Fruit fly (Drosophila melanogaster) whole organism, prepupa: Measurements from ENCODE around the gene mAChR-C.

Experiments
- Blimp-1 ChIP-seq: fragments of 200-800 bp; sonication (Bioruptor generic); optimal IDR thresholded peaks from 3 replicates; lab custom pipeline; 2017; ENCODE audit warnings: missing biosample characterization, missing genetic modification characterization, mild to moderate bottlenecking, moderate library complexity, missing genetic modification reagents
- CG10631 ChIP-seq: fragments of 200-800 bp; sonication (Bioruptor generic); optimal IDR thresholded peaks from 2 replicates; lab custom pipeline; 2016; ENCODE audit warnings: missing biosample characterization, missing genetic modification characterization
- CG10669 ChIP-seq: fragments of 200-800 bp; sonication (Bioruptor generic); optimal IDR thresholded peaks from 3 replicates; lab custom pipeline; 2018; ENCODE audit warnings: missing biosample characterization, mild to moderate bottlenecking, missing genetic modification characterization, moderate library complexity
- CG11294 ChIP-seq: fragments of 200-800 bp; sonication (Bioruptor generic); IDR thresholded peaks from 2 replicates; pipeline ENCODE4 v1.3.6; 2022; ENCODE audit warnings: missing biosample characterization, missing genetic modification characterization
- CG11762 ChIP-seq: fragments of 200-800 bp; sonication (Bioruptor generic); optimal IDR thresholded peaks from 3 replicates; lab custom pipeline; 2016; ENCODE audit warnings: missing biosample characterization, missing genetic modification characterization; ENCODE audit not compliant: insufficient read depth
- CG15336 ChIP-seq: fragments of 200-800 bp; sonication (Bioruptor generic); IDR thresholded peaks from 2 replicates; pipeline ENCODE4 v1.3.6; 2022; ENCODE audit warnings: missing biosample characterization, missing genetic modification characterization
- CG16779 ChIP-seq: fragments of 200-800 bp; sonication (Bioruptor generic); optimal IDR thresholded peaks from 3 replicates; lab custom pipeline; 2017; ENCODE audit warnings: missing biosample characterization, mild to moderate bottlenecking, missing genetic modification characterization
- CG3032 ChIP-seq: fragments of 200-800 bp; optimal IDR thresholded peaks from 2 replicates; lab custom pipeline; 2019; ENCODE audit warnings: missing biosample characterization, mild to moderate bottlenecking, missing genetic modification characterization, moderate library complexity
- CG31627 ChIP-seq: fragments of 200-800 bp; sonication (Bioruptor generic); optimal IDR thresholded peaks from 3 replicates; lab custom pipeline; 2016; ENCODE audit warnings: missing biosample characterization, missing genetic modification characterization
- CG32006 ChIP-seq: fragments of 200-800 bp; sonication (Bioruptor generic); optimal IDR thresholded peaks from 3 replicates; lab custom pipeline; 2017; ENCODE audit warnings: missing biosample characterization, mild to moderate bottlenecking, missing genetic modification characterization
- CG3919 ChIP-seq: fragments of 200-800 bp; sonication (Bioruptor generic); optimal IDR thresholded peaks from 3 replicates; lab custom pipeline; 2016; ENCODE audit warnings: missing biosample characterization, missing genetic modification characterization
- CG4318 ChIP-seq: fragments of 200-800 bp; sonication (Bioruptor generic); optimal IDR thresholded peaks from 3 replicates; lab custom pipeline; 2017; ENCODE audit warnings: missing biosample characterization, mild to moderate bottlenecking, missing genetic modification characterization
- CG6163 ChIP-seq: fragments of 200-800 bp; sonication (Bioruptor generic); IDR thresholded peaks from 3 replicates; pipeline ENCODE4 v1.3.6; 2022; ENCODE audit warnings: missing biosample characterization, missing genetic modification characterization
- CG6276 ChIP-seq: fragments of 200-800 bp; sonication (Bioruptor generic); optimal IDR thresholded peaks from 2 replicates; lab custom pipeline; 2017; ENCODE audit warnings: missing biosample characterization, mild to moderate bottlenecking, missing genetic modification characterization
- CG6808 ChIP-seq: fragments of 200-800 bp; sonication (Bioruptor generic); optimal IDR thresholded peaks from 3 replicates; lab custom pipeline; 2017; ENCODE audit warnings: missing biosample characterization, missing genetic modification characterization, mild to moderate bottlenecking, moderate library complexity, missing genetic modification reagents
- CG8119 ChIP-seq: fragments of 200-800 bp; sonication (Bioruptor generic); IDR thresholded peaks from 3 replicates; pipeline ENCODE4 v1.3.6; 2022; ENCODE audit warnings: missing biosample characterization, missing genetic modification characterization
- CG8319 ChIP-seq: fragments of 200-800 bp; sonication (Bioruptor generic); optimal IDR thresholded peaks from 3 replicates; lab custom pipeline; 2016; ENCODE audit warnings: missing biosample characterization, missing genetic modification characterization
- CG9139 ChIP-seq: fragments of 200-800 bp; sonication (Bioruptor generic); optimal IDR thresholded peaks from 3 replicates; lab custom pipeline; 2017; ENCODE audit warnings: missing biosample characterization, mild to moderate bottlenecking, missing genetic modification characterization
- Eip75B ChIP-seq: fragments of 200-800 bp; sonication (Bioruptor generic); optimal IDR thresholded peaks from 3 replicates; lab custom pipeline; 2016; ENCODE audit warnings: missing biosample characterization, missing genetic modification characterization
- Eip78C ChIP-seq: fragments of 200-800 bp; sonication (Bioruptor generic); peaks from one replicate; lab custom pipeline; 2016; ENCODE audit warnings: missing biosample characterization, missing genetic modification characterization
- Eip93F ChIP-seq: fragments of 200-800 bp; sonication (Bioruptor generic); optimal IDR thresholded peaks from 2 replicates; lab custom pipeline; 2016; ENCODE audit warnings: missing biosample characterization, mild to moderate bottlenecking, missing genetic modification characterization
- Ets21C ChIP-seq: fragments of 200-800 bp; sonication (Bioruptor generic); optimal IDR thresholded peaks from 3 replicates; lab custom pipeline; 2016; ENCODE audit warnings: missing biosample characterization, missing genetic modification characterization
- Ets96B ChIP-seq: fragments of 200-800 bp; optimal IDR thresholded peaks from 2 replicates; lab custom pipeline; 2019; ENCODE audit warnings: missing biosample characterization, mild to moderate bottlenecking, missing genetic modification characterization, moderate library complexity
- Gug ChIP-seq: fragments of 200-800 bp; sonication (Bioruptor generic); IDR thresholded peaks from 2 replicates; pipeline ENCODE4 v1.3.6; 2022; ENCODE audit warnings: missing biosample characterization, missing genetic modification characterization
- Hr39 ChIP-seq: fragments of 200-800 bp; sonication (Bioruptor generic); optimal IDR thresholded peaks from 2 replicates; lab custom pipeline; 2016; ENCODE audit warnings: missing biosample characterization, missing genetic modification characterization
- Hr4 ChIP-seq: fragments of 200-800 bp; sonication (Bioruptor generic); optimal IDR thresholded peaks from 3 replicates; lab custom pipeline; 2016; ENCODE audit warnings: missing biosample characterization, missing genetic modification characterization
- Lpt ChIP-seq: fragments of 200-800 bp; sonication (Bioruptor generic); optimal IDR thresholded peaks from 3 replicates; lab custom pipeline; 2016; ENCODE audit warnings: missing biosample characterization, missing genetic modification characterization
- Met ChIP-seq: fragments of 200-800 bp; sonication (Bioruptor generic); optimal IDR thresholded peaks from 3 replicates; lab custom pipeline; 2016; ENCODE audit warnings: missing biosample characterization, missing genetic modification characterization
- Smox ChIP-seq: fragments of 200-800 bp; sonication (Bioruptor generic); optimal IDR thresholded peaks from 3 replicates; lab custom pipeline; 2016; ENCODE audit warnings: missing biosample characterization, missing genetic modification characterization
- Sox14 ChIP-seq: fragments of 200-800 bp; sonication (Bioruptor generic); optimal IDR thresholded peaks from 3 replicates; lab custom pipeline; 2016; ENCODE audit warnings: missing biosample characterization, missing genetic modification characterization
- Sox15 ChIP-seq: fragments of 200-800 bp; sonication (Bioruptor generic); optimal IDR thresholded peaks from 3 replicates; lab custom pipeline; 2016; ENCODE audit warnings: missing biosample characterization, missing genetic modification characterization
- achi ChIP-seq: fragments of 200-800 bp; sonication (Bioruptor generic); optimal IDR thresholded peaks from 3 replicates; lab custom pipeline; 2016; ENCODE audit warnings: missing biosample characterization, missing genetic modification characterization
- cyc ChIP-seq: fragments of 200-800 bp; sonication (Bioruptor generic); optimal IDR thresholded peaks from 3 replicates; lab custom pipeline; 2016; ENCODE audit warnings: missing biosample characterization, missing genetic modification characterization
- dac ChIP-seq: fragments of 200-800 bp; sonication (Bioruptor generic); optimal IDR thresholded peaks from 2 replicates; lab custom pipeline; 2017; ENCODE audit warnings: missing biosample characterization, mild to moderate bottlenecking, missing genetic modification characterization
- dsx ChIP-seq: fragments of 200-800 bp; optimal IDR thresholded peaks from 3 replicates; lab custom pipeline; 2019; ENCODE audit warnings: missing biosample characterization, mild to moderate bottlenecking, missing genetic modification characterization, moderate library complexity; ENCODE audit not compliant: poor library complexity, severe bottlenecking
- esn ChIP-seq: fragments of 200-800 bp; sonication (Bioruptor generic); optimal IDR thresholded peaks from 2 replicates; lab custom pipeline; 2016; ENCODE audit warnings: missing biosample characterization, mild to moderate bottlenecking, missing genetic modification characterization, moderate library complexity
- fd59A ChIP-seq: fragments of 200-800 bp; sonication (Bioruptor generic); optimal IDR thresholded peaks from 2 replicates; lab custom pipeline; 2017; ENCODE audit warnings: missing biosample characterization, mild to moderate bottlenecking, missing genetic modification characterization, missing genetic modification reagents
- fd85E ChIP-seq: fragments of 200-800 bp; sonication (Bioruptor generic); optimal IDR thresholded peaks from 3 replicates; lab custom pipeline; 2016; ENCODE audit warnings: missing biosample characterization, missing genetic modification characterization
- lz ChIP-seq: fragments of 200-800 bp; sonication (Bioruptor generic); optimal IDR thresholded peaks from 3 replicates; lab custom pipeline; 2016; ENCODE audit warnings: missing biosample characterization, missing genetic modification characterization
- net ChIP-seq: fragments of 200-800 bp; sonication (Bioruptor generic); optimal IDR thresholded peaks from 3 replicates; lab custom pipeline; 2016; ENCODE audit warnings: missing biosample characterization, missing genetic modification characterization
- pdm3 ChIP-seq: fragments of 200-800 bp; sonication (Bioruptor generic); optimal IDR thresholded peaks from 3 replicates; lab custom pipeline; 2016; ENCODE audit warnings: missing biosample characterization, missing genetic modification characterization
- salr ChIP-seq, 2 experiments: fragments of 200-800 bp; sonication (Bioruptor generic); optimal IDR thresholded peaks; 3 replicates each; lab custom pipeline; 2016 to 2018; ENCODE audit warnings: missing biosample characterization in 2 of 2, missing genetic modification characterization in 2 of 2, mild to moderate bottlenecking in 1 of 2
- spab ChIP-seq: fragments of 200-800 bp; sonication (Bioruptor generic); optimal IDR thresholded peaks from 2 replicates; lab custom pipeline; 2017; ENCODE audit warnings: missing biosample characterization, mild to moderate bottlenecking, missing genetic modification characterization, missing genetic modification reagents
- ss ChIP-seq, 2 experiments: fragments of 200-800 bp; sonication (Bioruptor generic); optimal IDR thresholded peaks; 2 replicates in 1 of 2; 3 replicates in 1 of 2; lab custom pipeline; 2017 to 2018; ENCODE audit warnings: mild to moderate bottlenecking in 2 of 2, missing biosample characterization in 2 of 2, missing genetic modification characterization in 2 of 2, moderate library complexity in 1 of 2
- svp ChIP-seq: fragments of 200-800 bp; sonication (Bioruptor generic); peaks from one replicate; lab custom pipeline; 2016; ENCODE audit warnings: missing biosample characterization, missing genetic modification characterization
- topi ChIP-seq: fragments of 200-800 bp; sonication (Bioruptor generic); optimal IDR thresholded peaks from 3 replicates; lab custom pipeline; 2016; ENCODE audit warnings: missing biosample characterization, missing genetic modification characterization

Gene mAChR-C

DNA sequence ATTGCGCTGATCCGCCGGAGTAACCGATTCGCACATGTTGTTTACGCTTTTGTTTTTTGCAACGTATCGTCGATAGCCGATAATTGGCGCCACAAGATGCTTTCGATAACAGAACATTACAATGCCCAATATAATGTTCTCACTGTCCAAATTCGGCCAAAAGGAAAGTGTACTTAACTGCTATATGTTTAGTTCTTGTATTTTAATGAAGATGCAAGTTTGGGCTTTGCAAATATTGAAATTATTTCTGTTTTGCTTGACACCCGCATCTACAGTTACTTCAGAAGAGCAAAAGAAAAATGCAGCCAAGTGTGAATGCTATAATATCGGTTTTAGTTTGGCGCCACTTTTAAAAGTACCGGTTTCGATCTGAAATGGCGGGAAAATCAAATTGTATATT is 20.1 kb upstream of the mAChR-C start (continued):
- TF ChIP-seq Blimp-1 (GFP tag; lab: Kevin White, UChicago) (peak; percentile 76), Sox15 (GFP tag; lab: Kevin White, UChicago) (peak; percentile 92), CG10669 (GFP tag; lab: Kevin White, UChicago) (peak; percentile 93), net (peak; percentile 91), dac (GFP tag; lab: Kevin White, UChicago) (peak; percentile 92), CG6163 (GFP tag; lab: Robert Waterston, UW) (peak; percentile 90), Hr4 (peak; percentile 91), CG11762 (GFP tag; lab: Kevin White, UChicago) (peak; percentile 83), Eip75B (GFP tag; lab: Kevin White, UChicago) (peak; percentile 91), salr (GFP tag; optimal IDR thresholded peaks at IDR 0.05; lab: Kevin White, UChicago) (peak; percentile 79 to 89), CG11294 (GFP tag; lab: Robert Waterston, UW) (peak; percentile 85), CG8319 (peak; percentile 88), dsx (GFP tag; lab: Kevin White, UChicago) (peak; percentile 88), Hr39 (GFP tag; lab: Kevin White, UChicago) (peak; percentile 94), CG31627 (peak; percentile 95), svp (GFP tag; lab: Kevin White, UChicago) (peak; percentile 97), lz (GFP tag; lab: Kevin White, UChicago) (peak; percentile 96)

- TF ChIP-seq CG3032 (tag; lab: Kevin White, UChicago) (peak; percentile 83), Sox14 (GFP tag; lab: Kevin White, UChicago) (peak; percentile 91), cyc (GFP tag; lab: Kevin White, UChicago) (peak; percentile 83), CG32006 (GFP tag; lab: Kevin White, UChicago) (peak; percentile 83), CG6276 (peak; percentile 88), Gug (peak; percentile 79), Ets21C (GFP tag; lab: Kevin White, UChicago) (peak; percentile 77), CG31627 (peak; percentile 88), svp (GFP tag; lab: Kevin White, UChicago) (peak; percentile 92), Lpt (GFP tag; lab: Kevin White, UChicago) (peak; percentile 74), CG10631 (peak; percentile 87), CG8319 (peak; percentile 72), CG6163 (GFP tag; lab: Robert Waterston, UW) (peak; percentile 86), esn (GFP tag; lab: Kevin White, UChicago) (peak; percentile 91), Eip78C (GFP tag; lab: Kevin White, UChicago) (peak; percentile 95), Ets96B (tag; lab: Kevin White, UChicago) (peak; percentile 83), Met (GFP tag; lab: Kevin White, UChicago) (peak; percentile 87), pdm3 (GFP tag; lab: Kevin White, UChicago) (peak; percentile 88), spab (GFP tag; lab: Kevin White, UChicago) (peak; percentile 67), CG9139 (GFP tag; lab: Kevin White, UChicago) (peak; percentile 60), CG4318 (peak; percentile 70), net (peak; percentile 83), CG15336 (GFP tag; lab: Robert Waterston, UW) (peak; percentile 79; the same call in 1 of the 2 replicates), CG10669 (GFP tag; lab: Kevin White, UChicago) (peak; percentile 75), Eip93F (peak; percentile 57), CG8119 (GFP tag; lab: Robert Waterston, UW) (peak; percentile 82), ss (GFP tag; optimal IDR thresholded peaks at IDR 0.05; lab: Kevin White, UChicago) (peak; percentile 65 to 79), Smox (GFP tag; lab: Kevin White, UChicago) (peak; percentile 87), fd59A (peak; percentile 58), Eip75B (GFP tag; lab: Kevin White, UChicago) (peak; percentile 83), CG16779 (tag; lab: Kevin White, UChicago) (peak; percentile 59), CG11294 (GFP tag; lab: Robert Waterston, UW) (peak; percentile 69), achi (peak; percentile 83), fd85E (peak; percentile 34), CG6808 (peak; percentile 76), salr (GFP tag; optimal IDR thresholded peaks at IDR 0.05; lab: Kevin White, UChicago) (peak; percentile 53 to 81), topi (GFP tag; lab: Kevin White, UChicago) (peak; percentile 87), CG3919 (GFP tag; lab: Kevin White, UChicago) (peak; percentile 82), CG11762 (GFP tag; lab: Kevin White, UChicago) (peak; percentile 67), lz (GFP tag; lab: Kevin White, UChicago) (peak; percentile 89)
Measured at dm6 chrX:6849178-6849956, 16.9 kb upstream of the mAChR-C start, which contains the start of the genes Cht11 and CG4558. Cht11 (minus strand) TSS chrX:6849517. CG4558 (plus strand) TSS chrX:6849770.
